Worm (Caenorhabditis elegans) whole organism, L4 larva: Measurements from ENCODE around the gene rom-2.

ENCODE experiments used
- aha-1 ChIP-seq: fragments of 150-350 bp; peaks from one replicate; lab custom pipeline; 2014; ENCODE audit warnings: missing biosample characterization, missing genetic modification characterization
- aly-2 ChIP-seq: sonication (generic microtip); optimal IDR thresholded peaks from 2 replicates; lab custom pipeline; 2018; ENCODE audit warnings: missing biosample characterization, missing genetic modification characterization
- ces-1 ChIP-seq: fragments of 150-350 bp; sonication (generic microtip); optimal IDR thresholded peaks from 4 replicates; lab custom pipeline; 2014; ENCODE audit warnings: missing biosample characterization, missing genetic modification reagents, missing genetic modification characterization
- hlh-30 ChIP-seq: sonication (generic microtip); optimal IDR thresholded peaks from 2 replicates; lab custom pipeline; 2017; ENCODE audit warnings: antibody characterized with exemption, mild to moderate bottlenecking, missing genetic modification characterization, missing compliant biosample characterization; ENCODE audit not compliant: insufficient read depth
- lin-15B ChIP-seq: fragments of 150-350 bp; sonication (generic microtip); optimal IDR thresholded peaks from 3 replicates; lab custom pipeline; 2014; ENCODE audit warnings: missing biosample characterization, missing genetic modification characterization
- mes-2 ChIP-seq: sonication (generic microtip); optimal IDR thresholded peaks from 2 replicates; lab custom pipeline; 2016; ENCODE audit warnings: missing genotype, mild to moderate bottlenecking, missing genetic modification characterization, missing compliant biosample characterization; ENCODE audit not compliant: poor library complexity, severe bottlenecking
- nhr-25 ChIP-seq: sonication (generic microtip); optimal IDR thresholded peaks from 2 replicates; lab custom pipeline; 2017; ENCODE audit warnings: missing genetic modification characterization, mild to moderate bottlenecking, missing compliant biosample characterization, antibody characterized with exemption, moderate library complexity, borderline replicate concordance; ENCODE audit not compliant: insufficient read depth
- nhr-6 ChIP-seq: fragments of 150-350 bp; optimal IDR thresholded peaks from 2 replicates; lab custom pipeline; 2014; ENCODE audit warnings: missing biosample characterization, missing genetic modification characterization
- pqm-1 ChIP-seq: sonication (generic microtip); optimal IDR thresholded peaks from 2 replicates; lab custom pipeline; 2017; ENCODE audit warnings: missing biosample characterization, missing genetic modification characterization
- tag-97 ChIP-seq: fragments of 200-800 bp; sonication (Bioruptor generic); IDR thresholded peaks from 2 replicates; pipeline ENCODE4 v1.3.6; 2022; ENCODE audit warnings: missing genetic modification characterization, missing compliant biosample characterization
- zag-1 ChIP-seq: fragments of 150-350 bp; optimal IDR thresholded peaks from 2 replicates; lab custom pipeline; 2014; ENCODE audit warnings: missing biosample characterization, missing genetic modification characterization

ce11 chrIII:9621840-9622525 is 26.5 kb upstream of the rom-2 start:
- no peak for TF ChIP-seq nhr-6 (tag; lab: Kevin White, UChicago)
- no peak for TF ChIP-seq tag-97
- TF ChIP-seq pqm-1 (tag; lab: Kevin White, UChicago): peak; percentile 87
- no peak for TF ChIP-seq lin-15B (tag; lab: Kevin White, UChicago)
- no peak for TF ChIP-seq ces-1 (GFP tag; lab: Kevin White, UChicago)
- TF ChIP-seq mes-2 (tag; lab: Kevin White, UChicago): peak; percentile 11
- no peak for TF ChIP-seq aly-2 (tag; lab: Kevin White, UChicago)
- TF ChIP-seq zag-1 (tag; lab: Kevin White, UChicago): no peak
- TF ChIP-seq aha-1: no peak
- peak; percentile 55 for TF ChIP-seq hlh-30 (tag; lab: Kevin White, UChicago)
- TF ChIP-seq nhr-25 (tag; lab: Kevin White, UChicago): no peak
